Fruit fly (Drosophila melanogaster) whole organism, wandering third instar larva: ENCODE results near the gene slf.

Source experiments
- Dfd ChIP-seq: fragments of >200 bp; optimal IDR thresholded peaks from 2 replicates; lab custom pipeline; 2017; ENCODE audit warnings: missing biosample characterization, missing genetic modification characterization
- Dif ChIP-seq: fragments of 200-275, 200-300 bp; sonication (Bioruptor generic); optimal IDR thresholded peaks from 2 replicates; lab custom pipeline; 2018; ENCODE audit warnings: missing biosample characterization, missing genetic modification characterization; ENCODE audit not compliant: partially characterized antibody
- Hnf4 ChIP-seq: fragments of 200-800 bp; sonication (Bioruptor generic); optimal IDR thresholded peaks from 2 replicates; lab custom pipeline; 2016; ENCODE audit warnings: missing biosample characterization, mild to moderate bottlenecking, missing genetic modification characterization
- Myc ChIP-seq: fragments of >200 bp; optimal IDR thresholded peaks from 2 replicates; lab custom pipeline; 2017
- br ChIP-seq: fragments of 200-800 bp; sonication (Bioruptor generic); optimal IDR thresholded peaks from 2 replicates; lab custom pipeline; 2016; ENCODE audit warnings: missing biosample characterization, missing genetic modification characterization
- psq ChIP-seq: fragments of 200-800 bp; sonication (Bioruptor generic); optimal IDR thresholded peaks from 3 replicates; lab custom pipeline; 2017; ENCODE audit warnings: missing biosample characterization, mild to moderate bottlenecking, missing genetic modification characterization, moderate library complexity
- rgr ChIP-seq: fragments of 200-800 bp; sonication (Bioruptor generic); optimal IDR thresholded peaks from 3 replicates; lab custom pipeline; 2016; ENCODE audit warnings: missing biosample characterization, mild to moderate bottlenecking, missing genetic modification characterization
- usp ChIP-seq: fragments of >200 bp; optimal IDR thresholded peaks from 2 replicates; lab custom pipeline; 2017; ENCODE audit warnings: missing biosample characterization, missing genetic modification characterization

DNA sequence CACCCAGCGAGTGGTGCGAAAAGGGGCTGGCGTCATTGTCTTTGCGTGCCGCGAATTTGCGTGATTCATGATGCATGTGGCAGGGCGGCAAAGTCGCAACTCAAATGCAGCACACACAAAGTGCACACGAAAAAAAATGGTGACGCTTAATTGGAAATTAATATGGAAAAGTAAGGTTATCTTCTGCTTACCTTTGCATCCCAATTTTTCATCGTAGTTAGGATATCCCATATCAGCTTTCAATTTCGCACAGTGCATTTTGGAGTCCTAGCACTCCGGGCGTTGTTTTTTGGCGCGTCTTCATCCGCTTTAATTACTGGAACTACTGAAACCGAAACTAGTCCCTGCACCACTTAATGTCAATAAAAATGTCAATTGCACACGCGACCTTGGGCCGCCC, 18.3 kb upstream of the slf start:
- TF ChIP-seq psq (GFP tag; lab: Kevin White, UChicago) (no peak), usp (GFP tag; lab: Kevin White, UChicago) (no peak), Hnf4 (GFP tag; lab: Kevin White, UChicago) (no peak), Dif (GFP tag; lab: Kevin White, UChicago) (no peak), br (GFP tag; lab: Kevin White, UChicago) (peak; percentile 11), rgr (no peak), Myc (lab: Kevin White, UChicago) (no peak), Dfd (GFP tag; lab: Kevin White, UChicago) (no peak)
